Fruit fly (Drosophila melanogaster): ENCODE results near the gene ND-39.
"Not testable (repeated sequence)": the region's sequence is repeated elsewhere in the genome, so short reads cannot be mapped to it uniquely, and the experiment has no call there.

Gene ND-39

DNA sequence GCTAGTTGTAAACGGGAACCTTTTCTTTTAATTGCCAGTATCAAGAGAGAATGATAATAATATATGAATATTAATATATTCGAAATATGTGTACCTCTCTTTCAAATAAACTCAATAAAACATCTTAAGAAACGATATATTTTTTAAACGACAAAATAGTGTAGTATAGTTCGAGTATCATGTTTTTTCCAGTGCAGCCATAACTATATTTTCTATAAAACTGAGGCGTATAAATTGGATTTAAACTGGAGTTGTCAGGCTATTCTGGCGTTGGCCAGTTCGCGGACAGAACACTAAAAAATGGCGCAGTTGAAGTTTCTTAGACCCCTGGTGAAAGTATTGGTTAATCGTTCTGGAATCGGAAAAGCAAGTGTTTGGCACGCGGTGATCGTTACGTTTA is 12.0 kb downstream of the ND-39 start, which contains the start of gene CG17637:
TSS of gene CG17637 (plus strand) at position 301 of the 400 bp plus-strand sequence.
- not testable (repeated sequence) for TF ChIP-seq Myc (optimal IDR thresholded peaks at IDR 0.05); foxo (GFP tag; optimal IDR thresholded peaks at IDR 0.05); Abd-B (GFP tag; optimal IDR thresholded peaks at IDR 0.05)

DNA sequence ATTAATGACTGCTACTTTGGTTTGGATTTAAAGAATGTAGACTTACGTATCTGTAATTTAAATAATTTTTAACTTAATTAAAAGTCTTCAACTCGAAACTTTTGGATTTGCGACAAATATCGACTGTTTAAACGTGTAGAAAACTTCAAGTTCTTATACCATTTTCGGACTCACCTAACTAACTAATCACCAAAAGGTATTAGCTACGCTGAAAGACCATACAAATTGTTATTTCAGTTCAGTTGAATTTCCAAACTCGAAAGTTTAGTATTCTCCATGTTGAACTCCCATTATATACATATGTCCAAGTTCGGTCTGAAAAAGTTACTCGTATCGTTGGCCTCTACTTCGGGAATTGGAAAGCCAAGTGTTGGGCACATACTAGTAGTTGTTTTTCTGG is 13.8 kb downstream of the ND-39 start, which contains the start of gene CG5078:
TSS of gene CG5078 (plus strand) at position 301 of the 400 bp plus-strand sequence.
- TF ChIP-seq rgr (GFP tag; optimal IDR thresholded peaks at IDR 0.05) (no peak), sage (GFP tag; optimal IDR thresholded peaks at IDR 0.05) (no peak), br (GFP tag; optimal IDR thresholded peaks at IDR 0.05) (no peak), pan (optimal IDR thresholded peaks at IDR 0.05) (no peak), dsf (GFP tag; optimal IDR thresholded peaks at IDR 0.05; ENCODE audit: borderline replicate concordance) (no peak), Mio (GFP tag; optimal IDR thresholded peaks at IDR 0.05) (no peak), CG32264 (GFP tag; optimal IDR thresholded peaks at IDR 0.05) (no peak), Myc (optimal IDR thresholded peaks at IDR 0.05) (no peak), Jra (GFP tag; optimal IDR thresholded peaks at IDR 0.05) (no peak), brk (GFP tag; optimal IDR thresholded peaks at IDR 0.05) (no peak), jim (GFP tag; optimal IDR thresholded peaks at IDR 0.05) (no peak), Hnf4 (GFP tag; optimal IDR thresholded peaks at IDR 0.05) (no peak), tai (GFP tag; optimal IDR thresholded peaks at IDR 0.05) (no peak), Hr78 (GFP tag; optimal IDR thresholded peaks at IDR 0.05) (no peak), Sp1 (GFP tag; optimal IDR thresholded peaks at IDR 0.05) (no peak), fru (GFP tag; optimal IDR thresholded peaks at IDR 0.05) (no peak), Dfd (GFP tag; optimal IDR thresholded peaks at IDR 0.05) (no peak)

DNA sequence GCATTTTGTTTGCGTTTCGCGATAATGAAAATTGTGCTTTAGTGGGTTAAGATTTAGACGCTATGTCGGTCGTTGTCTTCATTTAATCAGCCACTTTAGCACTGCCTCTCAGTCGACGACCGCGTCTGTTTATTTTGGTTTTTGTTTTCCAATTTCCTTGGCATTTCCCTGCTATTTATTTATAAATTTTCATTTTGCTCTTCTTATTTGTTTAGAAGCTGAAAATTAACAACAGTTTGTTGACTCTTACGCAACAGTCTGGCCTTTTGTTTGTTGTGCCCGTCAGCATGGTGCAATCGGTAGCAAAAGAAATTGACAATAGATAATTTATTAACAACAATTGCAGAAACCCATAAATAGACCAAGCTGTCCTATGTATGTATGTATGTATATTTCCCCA is 15.7 kb downstream of the ND-39 start:
- TF ChIP-seq woc (GFP tag; optimal IDR thresholded peaks at IDR 0.05) (no peak), br (GFP tag; optimal IDR thresholded peaks at IDR 0.05) (no peak), fru (GFP tag; optimal IDR thresholded peaks at IDR 0.05) (no peak), Abd-B (GFP tag; optimal IDR thresholded peaks at IDR 0.05) (no peak), CrebA (GFP tag; optimal IDR thresholded peaks at IDR 0.05; ENCODE audit: borderline replicate concordance) (no peak), HLH106 (tag; optimal IDR thresholded peaks at IDR 0.05) (no peak), brk (GFP tag; optimal IDR thresholded peaks at IDR 0.05) (no peak), rgr (GFP tag; optimal IDR thresholded peaks at IDR 0.05) (no peak), psq (GFP tag; optimal IDR thresholded peaks at IDR 0.05) (no peak)

DNA sequence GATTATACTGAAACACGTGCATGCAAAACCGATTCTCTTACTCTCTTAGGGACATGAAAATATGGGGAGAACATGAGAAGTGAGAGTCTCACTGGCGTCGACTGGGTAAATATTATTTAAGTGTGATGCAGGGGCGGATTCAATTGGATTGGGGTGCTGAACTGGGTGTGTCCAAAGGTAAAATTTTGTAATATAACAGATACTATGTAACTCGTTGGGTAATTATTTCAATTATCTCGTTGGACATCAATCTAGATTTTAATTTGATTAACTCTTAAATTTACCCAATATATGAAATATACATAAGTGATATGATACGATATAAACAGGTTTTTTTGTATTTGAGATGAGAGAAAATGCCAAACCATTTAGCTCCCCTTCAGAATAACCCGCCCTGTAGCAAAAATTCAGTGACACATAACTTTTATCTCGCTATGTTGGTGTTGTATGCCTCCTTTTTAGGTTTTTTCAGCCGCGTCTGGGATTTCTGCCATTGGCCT is 16.3 kb downstream of the ND-39 start:
- peak; percentile 88 for TF ChIP-seq Hr83 (GFP tag; optimal IDR thresholded peaks at IDR 0.05; ENCODE audit: poor library complexity, severe bottlenecking)
- TF ChIP-seq Sp1 (GFP tag; optimal IDR thresholded peaks at IDR 0.05), result peak; percentile 91
- peak; percentile 87 for TF ChIP-seq sage (GFP tag; optimal IDR thresholded peaks at IDR 0.05)
- TF ChIP-seq CrebA (GFP tag; optimal IDR thresholded peaks at IDR 0.05; ENCODE audit: borderline replicate concordance), result no peak
- TF ChIP-seq Dfd (GFP tag; optimal IDR thresholded peaks at IDR 0.05), result no peak
- TF ChIP-seq dl (GFP tag; optimal IDR thresholded peaks at IDR 0.05; ENCODE audit: insufficient read depth in 1 of 2, partially characterized antibody in 2 of 2), result peak; percentile 2 to 53
- no peak for TF ChIP-seq Abd-B (GFP tag; optimal IDR thresholded peaks at IDR 0.05)
- peak; percentile 76 for TF ChIP-seq brk (GFP tag; optimal IDR thresholded peaks at IDR 0.05)
- TF ChIP-seq jim (GFP tag; optimal IDR thresholded peaks at IDR 0.05), result peak; percentile 75
- TF ChIP-seq Vsx2 (GFP tag; optimal IDR thresholded peaks at IDR 0.05; ENCODE audit: partially characterized antibody), result peak; percentile 21
- TF ChIP-seq Rel (GFP tag; optimal IDR thresholded peaks at IDR 0.05), result peak; percentile 38
- TF ChIP-seq Rel (tag; optimal IDR thresholded peaks at IDR 0.05), result no peak
- TF ChIP-seq br (GFP tag; optimal IDR thresholded peaks at IDR 0.05), result peak; percentile 91
- TF ChIP-seq CG9705 (GFP tag; optimal IDR thresholded peaks at IDR 0.05), result peak; percentile 85
- peak; percentile 56 for TF ChIP-seq dsf (GFP tag; optimal IDR thresholded peaks at IDR 0.05; ENCODE audit: borderline replicate concordance)
- no peak for TF ChIP-seq usp (GFP tag; optimal IDR thresholded peaks at IDR 0.05)
- TF ChIP-seq ey (GFP tag; optimal IDR thresholded peaks at IDR 0.05), result peak; percentile 92
- peak; percentile 79 for TF ChIP-seq sv (GFP tag; optimal IDR thresholded peaks at IDR 0.05)
- peak; percentile 93 for TF ChIP-seq fru (GFP tag; optimal IDR thresholded peaks at IDR 0.05)
- no peak for TF ChIP-seq Hr78 (GFP tag; optimal IDR thresholded peaks at IDR 0.05)
- TF ChIP-seq CG32264 (GFP tag; optimal IDR thresholded peaks at IDR 0.05), result peak; percentile 81
- TF ChIP-seq GATAd (GFP tag; optimal IDR thresholded peaks at IDR 0.05), result peak; percentile 43
- peak; percentile 87 for TF ChIP-seq HLH106 (tag; optimal IDR thresholded peaks at IDR 0.05)
- TF ChIP-seq h (GFP tag; optimal IDR thresholded peaks at IDR 0.05), result peak; percentile 97
- TF ChIP-seq lola (GFP tag; optimal IDR thresholded peaks at IDR 0.05), result no peak
- TF ChIP-seq Mio (GFP tag; optimal IDR thresholded peaks at IDR 0.05), result peak; percentile 45
- peak; percentile 17 to 95 for TF ChIP-seq foxo (GFP tag; optimal IDR thresholded peaks at IDR 0.05)
- TF ChIP-seq OdsH (GFP tag; optimal IDR thresholded peaks at IDR 0.05), result peak; percentile 93
- TF ChIP-seq Jra (GFP tag; optimal IDR thresholded peaks at IDR 0.05), result peak; percentile 89
- TF ChIP-seq Dif (GFP tag; optimal IDR thresholded peaks at IDR 0.05; ENCODE audit: partially characterized antibody), result peak; percentile 48
- no peak for TF ChIP-seq Myc (optimal IDR thresholded peaks at IDR 0.05)
- TF ChIP-seq rgr (GFP tag; optimal IDR thresholded peaks at IDR 0.05), result peak; percentile 92
- TF ChIP-seq dmrt93B (GFP tag; optimal IDR thresholded peaks at IDR 0.05), result peak; percentile 89
- TF ChIP-seq psq (GFP tag; optimal IDR thresholded peaks at IDR 0.05), result peak; percentile 91
- TF ChIP-seq tai (GFP tag; optimal IDR thresholded peaks at IDR 0.05), result peak; percentile 91
- no peak for TF ChIP-seq pan (optimal IDR thresholded peaks at IDR 0.05)
- TF ChIP-seq N (GFP tag; optimal IDR thresholded peaks at IDR 0.05), result no peak
- TF ChIP-seq woc (GFP tag; optimal IDR thresholded peaks at IDR 0.05), result peak; percentile 92
- TF ChIP-seq Hnf4 (GFP tag; optimal IDR thresholded peaks at IDR 0.05), result peak; percentile 89
